Worm (Caenorhabditis elegans) whole organism, L2 larva: ENCODE data around the gene T22F3.11.
A peak's percentile ranks its signal among the peaks of the same experiment; 100 is the strongest.

Experiments used
- C34F6.9 ChIP-seq: fragments of 150-350 bp; optimal IDR thresholded peaks from 2 replicates; lab custom pipeline; 2014; ENCODE audit warnings: missing biosample characterization, missing genetic modification characterization
- F13H6.1 ChIP-seq: sonication (generic microtip); optimal IDR thresholded peaks from 2 replicates; lab custom pipeline; 2016; ENCODE audit warnings: missing genetic modification characterization, missing compliant biosample characterization
- R02D3.7 ChIP-seq: fragments of 150-350 bp; optimal IDR thresholded peaks from 2 replicates; lab custom pipeline; 2014; ENCODE audit warnings: missing biosample characterization, missing genetic modification characterization
- Y55F3AM.14 ChIP-seq: fragments of 200-800 bp; sonication (Bioruptor generic); optimal IDR thresholded peaks from 2 replicates; lab custom pipeline; 2018; ENCODE audit warnings: mild to moderate bottlenecking, missing genetic modification characterization, missing compliant biosample characterization
- alr-1 ChIP-seq: fragments of 150-350 bp; optimal IDR thresholded peaks from 2 replicates; lab custom pipeline; 2014; ENCODE audit warnings: missing biosample characterization, missing genetic modification characterization
- aly-2 ChIP-seq: fragments of 150-350 bp; optimal IDR thresholded peaks from 2 replicates; lab custom pipeline; 2014; ENCODE audit warnings: missing biosample characterization, missing genetic modification characterization
- ama-1 ChIP-seq: fragments of 150-350 bp; optimal IDR thresholded peaks from 2 replicates; lab custom pipeline; 2018; ENCODE audit warnings: inconsistent platforms
- blmp-1 ChIP-seq: sonication (generic microtip); optimal IDR thresholded peaks from 2 replicates; lab custom pipeline; 2017; ENCODE audit warnings: missing genetic modification characterization, mild to moderate bottlenecking, missing compliant biosample characterization, antibody characterized with exemption, moderate library complexity; ENCODE audit not compliant: insufficient read depth
- ceh-16 ChIP-seq: fragments of 150-350 bp; optimal IDR thresholded peaks from 2 replicates; lab custom pipeline; 2014; ENCODE audit warnings: missing biosample characterization, missing genetic modification characterization
- ceh-82 ChIP-seq: fragments of 150-350 bp; optimal IDR thresholded peaks from 2 replicates; lab custom pipeline; 2014; ENCODE audit warnings: missing biosample characterization, missing genetic modification characterization
- crh-2 ChIP-seq: sonication (generic microtip); optimal IDR thresholded peaks from 2 replicates; lab custom pipeline; 2017; ENCODE audit warnings: missing biosample characterization, missing genetic modification characterization
- dmd-4 ChIP-seq: sonication (generic microtip); optimal IDR thresholded peaks from 2 replicates; lab custom pipeline; 2017; ENCODE audit warnings: missing biosample characterization, missing genetic modification characterization
- egl-27 ChIP-seq: sonication (generic microtip); optimal IDR thresholded peaks from 3 replicates; lab custom pipeline; 2017; ENCODE audit warnings: missing biosample characterization, missing genetic modification reagents, missing genetic modification characterization
- elt-1 ChIP-seq: fragments of 150-350 bp; optimal IDR thresholded peaks from 2 replicates; lab custom pipeline; 2014; ENCODE audit warnings: missing biosample characterization, missing genetic modification characterization
- elt-3 ChIP-seq: sonication (generic microtip); optimal IDR thresholded peaks from 2 replicates; lab custom pipeline; 2017; ENCODE audit warnings: missing biosample characterization, missing genetic modification characterization
- fos-1 ChIP-seq: fragments of 150-350 bp; optimal IDR thresholded peaks from 2 replicates; lab custom pipeline; 2014; ENCODE audit warnings: missing biosample characterization, missing genetic modification characterization
- gmeb-1 ChIP-seq: fragments of 150-350 bp; optimal IDR thresholded peaks from 2 replicates; lab custom pipeline; 2014; ENCODE audit warnings: missing biosample characterization, missing genetic modification characterization
- lin-13 ChIP-seq: fragments of 150-350 bp; optimal IDR thresholded peaks from 2 replicates; lab custom pipeline; 2014; ENCODE audit warnings: missing biosample characterization, missing genetic modification reagents, missing genetic modification characterization
- lin-39 ChIP-seq: fragments of 150-350 bp; optimal IDR thresholded peaks from 2 replicates; lab custom pipeline; 2014; ENCODE audit warnings: missing biosample characterization, missing genetic modification reagents, missing genetic modification characterization
- mab-5 ChIP-seq: fragments of 150-350 bp; optimal IDR thresholded peaks from 2 replicates; lab custom pipeline; 2014; ENCODE audit warnings: missing biosample characterization, missing genetic modification characterization
- mbf-1 ChIP-seq: sonication (generic microtip); optimal IDR thresholded peaks from 2 replicates; lab custom pipeline; 2017; ENCODE audit warnings: missing biosample characterization, missing genetic modification characterization
- mdl-1 ChIP-seq, 2 experiments: fragments of 150-350 bp in 1 of 2; sonication (generic microtip) in 1 of 2; optimal IDR thresholded peaks; 2 replicates each; lab custom pipeline; 2017; ENCODE audit warnings: missing biosample characterization in 2 of 2, missing genetic modification characterization in 2 of 2
- nhr-10 ChIP-seq: sonication (generic microtip); optimal IDR thresholded peaks from 2 replicates; lab custom pipeline; 2017; ENCODE audit warnings: missing biosample characterization, missing genetic modification characterization
- nhr-11 ChIP-seq: fragments of 150-350 bp; optimal IDR thresholded peaks from 2 replicates; lab custom pipeline; 2014; ENCODE audit warnings: missing biosample characterization, missing genetic modification characterization
- nhr-12 ChIP-seq: fragments of 150-350 bp; optimal IDR thresholded peaks from 2 replicates; lab custom pipeline; 2014; ENCODE audit warnings: missing biosample characterization, missing genetic modification characterization
- nhr-129 ChIP-seq: fragments of 150-350 bp; optimal IDR thresholded peaks from 2 replicates; lab custom pipeline; 2014; ENCODE audit warnings: missing biosample characterization, missing genetic modification characterization
- nhr-21 ChIP-seq: fragments of 150-350 bp; optimal IDR thresholded peaks from 2 replicates; lab custom pipeline; 2014; ENCODE audit warnings: missing biosample characterization, missing genetic modification characterization
- nhr-23 ChIP-seq: fragments of 150-350 bp; optimal IDR thresholded peaks from 2 replicates; lab custom pipeline; 2014; ENCODE audit warnings: missing biosample characterization, missing genetic modification reagents, missing genetic modification characterization
- nhr-25 ChIP-seq: fragments of 150-350 bp; sonication (generic microtip); optimal IDR thresholded peaks from 3 replicates; lab custom pipeline; 2014; ENCODE audit warnings: missing biosample characterization, missing genetic modification characterization
- nhr-6 ChIP-seq: fragments of 150-350 bp; optimal IDR thresholded peaks from 2 replicates; lab custom pipeline; 2014; ENCODE audit warnings: missing biosample characterization, missing genetic modification characterization
- nhr-77 ChIP-seq: fragments of 150-350 bp; optimal IDR thresholded peaks from 2 replicates; lab custom pipeline; 2014; ENCODE audit warnings: missing biosample characterization, missing genetic modification characterization
- peb-1 ChIP-seq: fragments of 150-350 bp; optimal IDR thresholded peaks from 2 replicates; lab custom pipeline; 2014; ENCODE audit warnings: missing biosample characterization, missing genetic modification characterization
- sem-4 ChIP-seq: fragments of 150-350 bp; optimal IDR thresholded peaks from 2 replicates; lab custom pipeline; 2014; ENCODE audit warnings: missing biosample characterization, missing genetic modification reagents, missing genetic modification characterization
- sma-3 ChIP-seq: sonication (generic microtip); optimal IDR thresholded peaks from 2 replicates; lab custom pipeline; 2016; ENCODE audit warnings: missing genetic modification reagents, missing genetic modification characterization, missing compliant biosample characterization
- sma-9 ChIP-seq, 2 experiments: fragments of 150-350 bp in 1 of 2; sonication (generic microtip) in 1 of 2; optimal IDR thresholded peaks; 2 replicates each; lab custom pipeline; 2014 to 2016; ENCODE audit warnings: missing genetic modification characterization in 2 of 2, mild to moderate bottlenecking in 1 of 2, missing biosample characterization in 1 of 2, missing compliant biosample characterization in 1 of 2, missing genetic modification reagents in 1 of 2, moderate library complexity in 1 of 2
- snpc-4 ChIP-seq: fragments of 150-350 bp; optimal IDR thresholded peaks from 2 replicates; lab custom pipeline; 2014; ENCODE audit warnings: missing biosample characterization, missing genetic modification characterization
- unc-39 ChIP-seq: fragments of 150-350 bp; optimal IDR thresholded peaks from 2 replicates; lab custom pipeline; 2014; ENCODE audit warnings: missing biosample characterization, missing genetic modification characterization
- unc-55 ChIP-seq: fragments of 150-350 bp; sonication (generic microtip); optimal IDR thresholded peaks from 3 replicates; lab custom pipeline; 2014; ENCODE audit warnings: missing biosample characterization, missing genetic modification reagents, missing genetic modification characterization
- unc-62 ChIP-seq: fragments of 150-350 bp; optimal IDR thresholded peaks from 2 replicates; lab custom pipeline; 2014; ENCODE audit warnings: missing biosample characterization, missing genetic modification reagents, missing genetic modification characterization
- zag-1 ChIP-seq: fragments of 150-350 bp; optimal IDR thresholded peaks from 2 replicates; lab custom pipeline; 2014; ENCODE audit warnings: missing biosample characterization, missing genetic modification characterization
- ztf-4 ChIP-seq: fragments of 150-350 bp; optimal IDR thresholded peaks from 2 replicates; lab custom pipeline; 2014; ENCODE audit warnings: missing biosample characterization, missing genetic modification characterization

T22F3.11 gene

DNA sequence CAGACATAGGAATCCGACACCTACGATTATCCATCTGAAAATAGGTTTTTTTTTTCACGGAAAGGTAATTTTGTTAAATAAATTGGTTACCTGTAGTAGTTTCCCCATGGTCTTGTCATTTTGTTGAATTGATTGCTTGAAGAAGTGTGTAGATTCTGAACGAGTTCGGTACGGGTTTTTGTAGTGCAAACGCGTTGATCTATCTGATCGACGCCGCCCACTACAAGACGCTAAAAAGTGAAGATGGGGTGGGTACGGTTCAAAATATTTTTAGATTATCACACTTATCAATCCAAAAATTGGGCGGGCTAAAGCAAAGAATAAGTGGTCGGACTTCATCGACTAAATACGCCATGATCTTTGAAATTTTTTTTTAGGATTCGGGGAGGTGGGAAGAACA lies at the start of gene T22F3.11:
Gene T22F3.11 (minus strand): TSS at position 157 of the 400 bp plus-strand sequence.
- TF ChIP-seq gmeb-1 (tag; lab: Kevin White, UChicago) (no peak), nhr-25 (no peak), zag-1 (tag; lab: Kevin White, UChicago) (no peak), peb-1 (tag; lab: Kevin White, UChicago) (no peak), lin-13 (GFP tag; lab: Kevin White, UChicago) (no peak), blmp-1 (no peak), C34F6.9 (tag; lab: Kevin White, UChicago) (no peak), elt-3 (tag; lab: Kevin White, UChicago) (no peak), nhr-12 (tag; lab: Kevin White, UChicago) (no peak), ama-1 (lab: Kevin White, UChicago) (no peak), nhr-77 (tag; lab: Kevin White, UChicago) (no peak)

- no peak for TF ChIP-seq aly-2 (tag; lab: Kevin White, UChicago)
- TF ChIP-seq unc-62 (GFP tag; lab: Kevin White, UChicago), result no peak
- no peak for TF ChIP-seq crh-2 (tag; lab: Kevin White, UChicago)
- no peak for TF ChIP-seq sma-3 (GFP tag; lab: Kevin White, UChicago)
- no peak for TF ChIP-seq elt-3 (tag; lab: Kevin White, UChicago)
- no peak for TF ChIP-seq snpc-4 (tag; lab: Kevin White, UChicago)
- TF ChIP-seq mbf-1 (tag; lab: Kevin White, UChicago), result no peak
- TF ChIP-seq nhr-25, result no peak
- TF ChIP-seq elt-1 (tag; lab: Kevin White, UChicago), result no peak
- TF ChIP-seq unc-39 (tag; lab: Kevin White, UChicago), result no peak
- TF ChIP-seq gmeb-1 (tag; lab: Kevin White, UChicago), result no peak
- TF ChIP-seq ceh-16 (tag; lab: Kevin White, UChicago), result no peak
- TF ChIP-seq ceh-82, result no peak
- TF ChIP-seq C34F6.9 (tag; lab: Kevin White, UChicago), result no peak
- TF ChIP-seq lin-39 (tag; lab: Kevin White, UChicago), result no peak
- TF ChIP-seq mab-5 (tag; lab: Kevin White, UChicago), result no peak
- no peak for TF ChIP-seq nhr-21 (tag; lab: Kevin White, UChicago)
- no peak for TF ChIP-seq F13H6.1
Measured at ce11 chrV:3659472-3659871, 45.1 kb upstream of the T22F3.11 start, which contains the start of gene acr-23. Gene acr-23, minus strand, starts transcription at chrV:3659572.

ce11 chrV:3649473-3649872 lies 35.1 kb upstream of the T22F3.11 start, which contains the start of gene str-114:
Gene str-114, plus strand, starts transcription at chrV:3649773.
- no peak for TF ChIP-seq sem-4 (tag; lab: Kevin White, UChicago)
- TF ChIP-seq Y55F3AM.14 (GFP tag; lab: Kevin White, UChicago), result no peak
- no peak for TF ChIP-seq nhr-25

- TF ChIP-seq sma-3 (GFP tag; lab: Kevin White, UChicago) (no peak), nhr-21 (tag; lab: Kevin White, UChicago) (no peak), nhr-10 (no peak), lin-13 (GFP tag; lab: Kevin White, UChicago) (no peak), lin-39 (tag; lab: Kevin White, UChicago) (no peak), zag-1 (tag; lab: Kevin White, UChicago) (no peak), nhr-129 (tag; lab: Kevin White, UChicago) (no peak), ama-1 (lab: Kevin White, UChicago) (no peak), fos-1 (no peak), blmp-1 (no peak), dmd-4 (tag; lab: Kevin White, UChicago) (no peak)
Measured at ce11 chrV:3647862-3648261, 33.5 kb upstream of the T22F3.11 start, which contains the start of gene F59B1.10. Gene F59B1.10, minus strand, starts transcription at chrV:3647962.

- no peak for TF ChIP-seq nhr-10
- TF ChIP-seq R02D3.7 (tag; lab: Kevin White, UChicago), result no peak
- no peak for TF ChIP-seq peb-1 (tag; lab: Kevin White, UChicago)
- TF ChIP-seq nhr-25, result peak; percentile 72
- TF ChIP-seq ceh-16 (tag; lab: Kevin White, UChicago), result no peak
- TF ChIP-seq nhr-11 (tag; lab: Kevin White, UChicago), result no peak
- no peak for TF ChIP-seq alr-1 (tag; lab: Kevin White, UChicago)
- TF ChIP-seq ztf-4 (tag; lab: Kevin White, UChicago), result no peak
- no peak for TF ChIP-seq blmp-1
- no peak for TF ChIP-seq unc-62 (GFP tag; lab: Kevin White, UChicago)
- peak in 1 of 2 experiments; percentile 9 for TF ChIP-seq mdl-1 (tag; optimal IDR thresholded peaks at IDR 0.05; lab: Kevin White, UChicago)
- TF ChIP-seq Y55F3AM.14 (GFP tag; lab: Kevin White, UChicago), result no peak
- TF ChIP-seq nhr-12 (tag; lab: Kevin White, UChicago), result no peak
- peak; percentile 66 for TF ChIP-seq gmeb-1 (tag; lab: Kevin White, UChicago)
- TF ChIP-seq unc-39 (tag; lab: Kevin White, UChicago), result no peak
- TF ChIP-seq F13H6.1, result peak; percentile 78
- peak; percentile 97 for TF ChIP-seq sma-9 (GFP tag; optimal IDR thresholded peaks at IDR 0.05; lab: Kevin White, UChicago)
- no peak for TF ChIP-seq sma-9 (tag; optimal IDR thresholded peaks at IDR 0.05; lab: Kevin White, UChicago)
- TF ChIP-seq dmd-4 (tag; lab: Kevin White, UChicago), result no peak
- TF ChIP-seq lin-13 (GFP tag; lab: Kevin White, UChicago), result no peak
- no peak for TF ChIP-seq aly-2 (tag; lab: Kevin White, UChicago)
- TF ChIP-seq fos-1, result peak; percentile 91
- TF ChIP-seq snpc-4 (tag; lab: Kevin White, UChicago), result no peak
- TF ChIP-seq unc-55 (GFP tag; lab: Kevin White, UChicago), result no peak
- no peak for TF ChIP-seq mab-5 (tag; lab: Kevin White, UChicago)
- TF ChIP-seq egl-27 (tag; lab: Kevin White, UChicago), result no peak
- TF ChIP-seq nhr-6, result no peak
- TF ChIP-seq nhr-23 (tag; lab: Kevin White, UChicago), result no peak
- TF ChIP-seq ama-1 (lab: Kevin White, UChicago), result no peak
Measured at ce11 chrV:3644193-3644693, 29.9 kb upstream of the T22F3.11 start, which contains the start of gene F59B1.8. Gene F59B1.8, minus strand, starts transcription at chrV:3644243.
